Worm (Caenorhabditis elegans) whole organism, L4/young adult: ENCODE measurements around the gene herd-1.

Experiments
- dao-5 ChIP-seq: sonication (generic microtip); optimal IDR thresholded peaks from 2 replicates; lab custom pipeline; 2016; ENCODE audit warnings: missing genotype, missing genetic modification characterization, moderate library complexity, missing compliant biosample characterization
- him-1 ChIP-seq: sonication (generic microtip); optimal IDR thresholded peaks from 2 replicates; lab custom pipeline; 2016; ENCODE audit warnings: missing genotype, missing genetic modification reagents, missing genetic modification characterization, missing compliant biosample characterization

- TF ChIP-seq dao-5 (tag; lab: Kevin White, UChicago) = no peak
- no peak for TF ChIP-seq him-1 (tag; lab: Kevin White, UChicago)
Measured at ce11 chrIII:12491984-12492383, 4.4 kb upstream of the herd-1 start, which contains the start of gene Y49E10.25.
